Worm (Caenorhabditis elegans): ENCODE results near the gene C05D12.4.

ce11 chrII:11393787-11394186 lies 37.9 kb upstream of the C05D12.4 start:
- no peak for TF ChIP-seq tab-1 (GFP tag; IDR thresholded peaks at IDR 0.05)
- no peak for TF ChIP-seq klf-2 (GFP tag; conservative IDR thresholded peaks at IDR 0.05)
- TF ChIP-seq T22C8.4 (GFP tag; IDR thresholded peaks at IDR 0.05) = no peak
- no peak for TF ChIP-seq ztf-23 (GFP tag; IDR thresholded peaks at IDR 0.05)
- no peak for TF ChIP-seq ztf-29 (GFP tag; IDR thresholded peaks at IDR 0.05)
- TF ChIP-seq flt-1 (GFP tag; IDR thresholded peaks at IDR 0.05) = no peak

Measured in whole organism, midembryonic.